Fruit fly (Drosophila melanogaster) S2 (cell line): ENCODE data around the gene CG10005.

ENCODE experiments used
- CG8478 ChIP-seq: fragments of >200 bp; optimal IDR thresholded peaks from 2 replicates; lab custom pipeline; 2018
- CTCF ChIP-seq, 2 experiments: fragments of >200 bp; optimal IDR thresholded peaks; 2 replicates each; lab custom pipeline; 2018

- TF ChIP-seq CG8478 (lab: Kevin White, UChicago) (no peak), CTCF (optimal IDR thresholded peaks at IDR 0.05; lab: Kevin White, UChicago) (no peak)
Observed at dm6 chr3R:11941116-11941515, 35.9 kb downstream of the CG10005 start.
